Worm (Caenorhabditis elegans) whole organism, mixed stage, embryonic: ENCODE results near the gene R102.2.

Source experiments
- elt-1 ChIP-seq: sonication (generic microtip); optimal IDR thresholded peaks from 2 replicates; lab custom pipeline; 2017; ENCODE audit warnings: missing genetic modification characterization, mild to moderate bottlenecking, missing compliant biosample characterization, antibody characterized with exemption, moderate library complexity, borderline replicate concordance; ENCODE audit not compliant: insufficient read depth
- elt-3 ChIP-seq: fragments of 150-350 bp; optimal IDR thresholded peaks from 2 replicates; lab custom pipeline; 2014; ENCODE audit warnings: missing biosample characterization, missing genetic modification characterization
- pha-4 ChIP-seq: fragments of 150-350 bp; optimal IDR thresholded peaks from 2 replicates; lab custom pipeline; 2018; ENCODE audit warnings: missing biosample characterization, missing genetic modification reagents, missing genetic modification characterization
- sptf-1 ChIP-seq: sonication (generic microtip); optimal IDR thresholded peaks from 2 replicates; lab custom pipeline; 2017; ENCODE audit warnings: mild to moderate bottlenecking, missing genetic modification characterization, moderate library complexity, missing compliant biosample characterization
- tbx-8 ChIP-seq: fragments of 200-800 bp; sonication (Bioruptor generic); optimal IDR thresholded peaks from 2 replicates; lab custom pipeline; 2018; ENCODE audit warnings: mild to moderate bottlenecking, missing genetic modification characterization, moderate library complexity, missing compliant biosample characterization
- unc-39 ChIP-seq: fragments of 150-350 bp; optimal IDR thresholded peaks from 2 replicates; lab custom pipeline; 2014; ENCODE audit warnings: missing biosample characterization, missing genetic modification characterization

DNA sequence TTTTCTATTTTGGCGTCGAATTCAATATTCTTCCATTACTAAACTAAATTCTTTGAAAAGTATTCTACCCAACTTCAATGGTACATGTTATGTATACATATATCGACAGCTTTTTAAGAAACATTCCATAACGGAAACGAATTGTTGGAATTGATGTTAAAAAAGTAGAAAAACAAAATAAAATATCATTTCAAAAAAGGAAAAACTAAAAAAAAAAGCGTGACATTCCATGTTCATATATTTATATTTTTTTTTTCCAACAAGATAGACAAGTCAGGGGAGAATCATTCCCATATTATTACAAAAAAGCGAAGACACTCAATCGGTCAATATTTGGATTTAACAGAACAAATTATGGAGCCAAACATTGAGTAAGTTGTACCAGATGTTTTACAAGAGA is 17.8 kb downstream of the R102.2 start, which contains the start of gene R102.10:
- TF ChIP-seq pha-4 (tag; lab: Kevin White, UChicago) (no peak), tbx-8 (GFP tag; lab: Kevin White, UChicago) (no peak), sptf-1 (tag; lab: Kevin White, UChicago) (no peak), elt-1 (tag; lab: Kevin White, UChicago) (no peak), elt-3 (tag; lab: Kevin White, UChicago) (no peak), unc-39 (tag; lab: Kevin White, UChicago) (no peak)
